Worm (Caenorhabditis elegans): ENCODE data around the gene C08B6.8.

The C08B6.8 gene

ce11 chrV:10182984-10183383 lies 48.5 kb downstream of the C08B6.8 start, which contains the start of gene ZK856.4:
Gene ZK856.4 (plus strand): TSS chrV:10183284.
- TF ChIP-seq lin-54 (GFP tag; optimal IDR thresholded peaks at IDR 0.05) (no peak), cebp-1 (GFP tag; IDR thresholded peaks at IDR 0.05) (no peak), cebp-1 (tag; optimal IDR thresholded peaks at IDR 0.05) (no peak), lin-26 (GFP tag; IDR thresholded peaks at IDR 0.05) (no peak), madf-6 (GFP tag; IDR thresholded peaks at IDR 0.05) (no peak), ZK185.1 (tag; optimal IDR thresholded peaks at IDR 0.05; ENCODE audit: poor library complexity, severe bottlenecking) (no peak), tbx-9 (tag; optimal IDR thresholded peaks at IDR 0.05; ENCODE audit: borderline replicate concordance) (no peak), ceh-91 (GFP tag; IDR thresholded peaks at IDR 0.05) (no peak), ekl-4 (GFP tag; IDR thresholded peaks at IDR 0.05) (no peak), sptf-2 (GFP tag; optimal IDR thresholded peaks at IDR 0.05) (no peak), T26A5.8 (tag; optimal IDR thresholded peaks at IDR 0.05) (no peak), F49E8.2 (tag; optimal IDR thresholded peaks at IDR 0.05; ENCODE audit: insufficient read depth) (no peak), F52B5.7 (tag; optimal IDR thresholded peaks at IDR 0.05) (no peak), sdz-38 (tag; optimal IDR thresholded peaks at IDR 0.05) (no peak), somi-1 (GFP tag; optimal IDR thresholded peaks at IDR 0.05) (no peak), F39B2.1 (GFP tag; IDR thresholded peaks at IDR 0.05) (no peak), hrde-1 (tag; optimal IDR thresholded peaks at IDR 0.05; ENCODE audit: borderline replicate concordance) (no peak), rec-8 (tag; optimal IDR thresholded peaks at IDR 0.05) (no peak), hlh-12 (tag; optimal IDR thresholded peaks at IDR 0.05) (no peak), gei-17 (GFP tag; optimal IDR thresholded peaks at IDR 0.05) (no peak)

- TF ChIP-seq ceh-40 (GFP tag; IDR thresholded peaks at IDR 0.05) (no peak), snpc-4 (GFP tag; optimal IDR thresholded peaks at IDR 0.05) (no peak), snpc-4 (tag; optimal IDR thresholded peaks at IDR 0.05) (no peak), F57C9.4 (tag; optimal IDR thresholded peaks at IDR 0.05) (no peak), mes-4 (tag; optimal IDR thresholded peaks at IDR 0.05) (no peak), let-607 (tag; optimal IDR thresholded peaks at IDR 0.05) (no peak), C06A6.2 (GFP tag; conservative IDR thresholded peaks at IDR 0.05) (no peak), atf-7 (tag; optimal IDR thresholded peaks at IDR 0.05) (no peak), Y95B8A.8 (GFP tag; IDR thresholded peaks at IDR 0.05) (no peak), dox-1 (GFP tag; IDR thresholded peaks at IDR 0.05) (no peak), nfya-1 (tag; optimal IDR thresholded peaks at IDR 0.05; ENCODE audit: borderline replicate concordance, insufficient read depth) (no peak), him-1 (tag; optimal IDR thresholded peaks at IDR 0.05) (no peak), dpff-1 (tag; optimal IDR thresholded peaks at IDR 0.05) (no peak), zfh-2 (GFP tag; conservative IDR thresholded peaks at IDR 0.05) (no peak)
Observed at ce11 chrV:10183810-10184209, 49.4 kb downstream of the C08B6.8 start.

DNA sequence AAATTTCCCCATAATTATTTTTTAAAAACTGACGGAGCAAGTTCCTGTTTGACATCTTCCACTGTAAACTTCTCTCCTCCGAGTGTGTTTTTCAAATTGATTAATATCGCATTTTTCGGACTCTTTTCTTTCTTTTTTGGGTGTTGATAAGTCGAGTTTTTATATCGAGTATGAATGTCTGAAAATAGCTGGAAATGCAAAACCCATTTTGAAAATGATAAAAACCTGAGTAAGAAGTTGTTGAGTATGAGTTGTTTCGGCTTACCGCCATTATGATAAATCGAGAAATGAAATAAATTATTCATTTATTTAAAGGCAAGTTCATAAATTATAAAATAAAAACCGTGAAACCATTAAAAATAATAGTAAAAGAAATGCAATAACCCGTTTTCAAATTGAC lies 51.3 kb downstream of the C08B6.8 start, which contains the start of gene ZK856.18:
ZK856.18 (minus strand) TSS at position 289 of the 400 bp plus-strand sequence.
- TF ChIP-seq lsy-27 (tag; optimal IDR thresholded peaks at IDR 0.05; ENCODE audit: borderline replicate concordance, insufficient read depth) (no peak), mcd-1 (GFP tag; IDR thresholded peaks at IDR 0.05) (no peak)

Data from whole organism, young adult.